Fruit fly (Drosophila melanogaster): ENCODE results near the gene Adgf-A.

DNA sequence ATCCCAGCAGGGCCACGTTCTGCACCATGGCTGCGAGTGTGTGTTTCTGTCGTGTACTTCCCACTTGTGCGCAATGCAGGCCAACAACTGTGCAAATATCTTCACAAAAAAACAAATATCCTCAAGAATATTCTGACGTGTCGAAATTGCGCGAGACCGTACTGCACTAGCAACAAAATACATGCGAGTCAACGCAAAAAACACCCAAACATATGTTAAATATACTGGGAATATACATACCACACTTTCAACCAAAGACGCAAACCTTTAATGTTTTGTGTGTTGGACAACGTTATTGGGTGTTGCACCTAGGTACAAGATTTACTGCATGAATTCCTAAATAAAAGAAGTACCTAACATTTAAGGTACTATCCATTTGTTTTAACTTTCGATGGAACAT is 38.1 kb upstream of the Adgf-A start, which contains the start of gene NUCB1:
- TF ChIP-seq CTCF (optimal IDR thresholded peaks at IDR 0.05) = peak; percentile 39 to 51
- TF ChIP-seq CG8478 (optimal IDR thresholded peaks at IDR 0.05) = no peak
